Worm (Caenorhabditis elegans) whole organism, L1 larva: ENCODE results near the gene col-79.

Experiments
- C04F5.9 ChIP-seq: sonication (generic microtip); optimal IDR thresholded peaks from 2 replicates; lab custom pipeline; 2016; ENCODE audit warnings: missing genetic modification characterization, missing compliant biosample characterization
- F16B12.6 ChIP-seq: fragments of 150-350 bp; optimal IDR thresholded peaks from 2 replicates; lab custom pipeline; 2014; ENCODE audit warnings: missing biosample characterization, missing genetic modification characterization
- Y116A8C.19 ChIP-seq: sonication (generic microtip); optimal IDR thresholded peaks from 2 replicates; lab custom pipeline; 2016; ENCODE audit warnings: missing compliant biosample characterization, missing genetic modification characterization, borderline replicate concordance
- aha-1 ChIP-seq: fragments of 150-350 bp; optimal IDR thresholded peaks from 2 replicates; lab custom pipeline; 2014; ENCODE audit warnings: missing biosample characterization, missing genetic modification characterization
- aly-2 ChIP-seq: fragments of 150-350 bp; optimal IDR thresholded peaks from 2 replicates; lab custom pipeline; 2014; ENCODE audit warnings: missing biosample characterization, missing genetic modification characterization
- ama-1 ChIP-seq: fragments of 150-350 bp; optimal IDR thresholded peaks from 2 replicates; lab custom pipeline; 2014
- ceh-8 ChIP-seq: fragments of 200-800 bp; sonication (Bioruptor generic); optimal IDR thresholded peaks from 2 replicates; lab custom pipeline; 2018; ENCODE audit warnings: mild to moderate bottlenecking, missing genetic modification characterization, moderate library complexity, missing compliant biosample characterization
- ceh-88 ChIP-seq: fragments of 200-800 bp; sonication (Bioruptor generic); IDR thresholded peaks from 2 replicates; pipeline ENCODE4 v1.3.6; 2022; ENCODE audit warnings: missing genetic modification characterization, missing compliant biosample characterization
- ces-1 ChIP-seq: fragments of 150-350 bp; optimal IDR thresholded peaks from 2 replicates; lab custom pipeline; 2014; ENCODE audit warnings: missing biosample characterization, missing genetic modification reagents, missing genetic modification characterization
- dpl-1 ChIP-seq, 3 experiments: fragments of 150-350 bp in 2 of 3; sonication (generic microtip) in 1 of 3; optimal IDR thresholded peaks; 2 replicates each; lab custom pipeline; 2014 to 2017; ENCODE audit warnings: missing biosample characterization in 3 of 3, missing genetic modification characterization in 3 of 3, missing genetic modification reagents in 3 of 3
- dsc-1 ChIP-seq: sonication (generic microtip); optimal IDR thresholded peaks from 2 replicates; lab custom pipeline; 2016; ENCODE audit warnings: mild to moderate bottlenecking, missing genetic modification characterization, missing compliant biosample characterization
- efl-1 ChIP-seq, 4 experiments: fragments of 150-350 bp; optimal IDR thresholded peaks in 3 of 4; peaks in 1 of 4; 1 replicate in 1 of 4; 2 replicates in 3 of 4; lab custom pipeline; 2014; ENCODE audit warnings: missing biosample characterization in 2 of 4, missing genetic modification characterization in 2 of 4, missing genetic modification reagents in 2 of 4
- efl-3 ChIP-seq: fragments of 200-800 bp; sonication (Bioruptor generic); optimal IDR thresholded peaks from 2 replicates; lab custom pipeline; 2018; ENCODE audit warnings: mild to moderate bottlenecking, missing genetic modification characterization, missing compliant biosample characterization
- egl-27 ChIP-seq, 2 experiments: fragments of 150-350 bp in 1 of 2; sonication (generic microtip); optimal IDR thresholded peaks; 3 replicates each; lab custom pipeline; 2017 to 2018; ENCODE audit warnings: missing biosample characterization in 2 of 2, missing genetic modification characterization in 2 of 2, missing genetic modification reagents in 2 of 2
- elt-3 ChIP-seq, 6 experiments: fragments of 150-350 bp in 1 of 6; sonication (generic microtip); optimal IDR thresholded peaks; 2 replicates each; lab custom pipeline; 2017 to 2018; ENCODE audit warnings: missing biosample characterization in 6 of 6, missing genetic modification characterization in 6 of 6, inconsistent platforms in 1 of 6
- fkh-10 ChIP-seq: sonication (generic microtip); optimal IDR thresholded peaks from 2 replicates; lab custom pipeline; 2017; ENCODE audit warnings: missing biosample characterization, missing genetic modification reagents, missing genetic modification characterization
- fkh-4 ChIP-seq: sonication (generic microtip); optimal IDR thresholded peaks from 2 replicates; lab custom pipeline; 2016; ENCODE audit warnings: missing compliant biosample characterization, missing genetic modification characterization, borderline replicate concordance
- fkh-8 ChIP-seq: sonication (generic microtip); optimal IDR thresholded peaks from 2 replicates; lab custom pipeline; 2016; ENCODE audit warnings: mild to moderate bottlenecking, missing genetic modification characterization, missing compliant biosample characterization
- fos-1 ChIP-seq: fragments of 150-350 bp; optimal IDR thresholded peaks from 2 replicates; lab custom pipeline; 2014; ENCODE audit warnings: missing biosample characterization, missing genetic modification characterization
- hpl-2 ChIP-seq: fragments of 150-350 bp; optimal IDR thresholded peaks from 2 replicates; lab custom pipeline; 2014; ENCODE audit warnings: missing biosample characterization, missing genetic modification reagents, missing genetic modification characterization
- irx-1 ChIP-seq: sonication (generic microtip); optimal IDR thresholded peaks from 2 replicates; lab custom pipeline; 2016; ENCODE audit warnings: missing genetic modification characterization, missing compliant biosample characterization
- jun-1 ChIP-seq: fragments of 150-350 bp; optimal IDR thresholded peaks from 2 replicates; lab custom pipeline; 2014; ENCODE audit warnings: missing biosample characterization, missing genetic modification reagents, missing genetic modification characterization
- lin-13 ChIP-seq: fragments of 150-350 bp; optimal IDR thresholded peaks from 2 replicates; lab custom pipeline; 2014; ENCODE audit warnings: missing biosample characterization, missing genetic modification reagents, missing genetic modification characterization
- lin-35 ChIP-seq, 2 experiments: fragments of 150-350 bp; optimal IDR thresholded peaks; 2 replicates each; lab custom pipeline; 2014; ENCODE audit warnings: missing biosample characterization in 2 of 2, missing genetic modification characterization in 2 of 2, missing genetic modification reagents in 2 of 2
- lin-39 ChIP-seq: fragments of 150-350 bp; optimal IDR thresholded peaks from 2 replicates; lab custom pipeline; 2014; ENCODE audit warnings: missing biosample characterization, missing genetic modification reagents, missing genetic modification characterization
- lir-3 ChIP-seq: sonication (generic microtip); optimal IDR thresholded peaks from 2 replicates; lab custom pipeline; 2016; ENCODE audit warnings: mild to moderate bottlenecking, missing genetic modification characterization, moderate library complexity, missing compliant biosample characterization; ENCODE audit not compliant: poor library complexity
- lsy-2 ChIP-seq, 2 experiments: fragments of 150-350 bp; optimal IDR thresholded peaks; 2 replicates each; lab custom pipeline; 2014; ENCODE audit warnings: missing biosample characterization in 2 of 2, missing genetic modification characterization in 2 of 2
- mab-9 ChIP-seq: fragments of 200-800 bp; sonication (Bioruptor generic); IDR thresholded peaks from 2 replicates; pipeline ENCODE4 v1.3.6; 2022; ENCODE audit warnings: missing genetic modification reagents, missing genetic modification characterization, missing compliant biosample characterization
- mdl-1 ChIP-seq, 2 experiments: fragments of 150-350 bp; optimal IDR thresholded peaks; 2 replicates each; lab custom pipeline; 2014 to 2017; ENCODE audit warnings: missing biosample characterization in 2 of 2, missing genetic modification characterization in 2 of 2, inconsistent platforms in 1 of 2
- mef-2 ChIP-seq: fragments of 150-350 bp; optimal IDR thresholded peaks from 2 replicates; lab custom pipeline; 2014; ENCODE audit warnings: missing biosample characterization, missing genetic modification characterization
- mep-1 ChIP-seq: fragments of 150-350 bp; optimal IDR thresholded peaks from 2 replicates; lab custom pipeline; 2014; ENCODE audit warnings: missing biosample characterization, missing genetic modification characterization
- nhr-20 ChIP-seq: sonication (generic microtip); optimal IDR thresholded peaks from 2 replicates; lab custom pipeline; 2016; ENCODE audit warnings: mild to moderate bottlenecking, missing genetic modification characterization, missing compliant biosample characterization
- nhr-237 ChIP-seq: fragments of 150-350 bp; optimal IDR thresholded peaks from 2 replicates; lab custom pipeline; 2014; ENCODE audit warnings: missing biosample characterization, missing genetic modification characterization
- nhr-28 ChIP-seq: fragments of 150-350 bp; optimal IDR thresholded peaks from 2 replicates; lab custom pipeline; 2014; ENCODE audit warnings: missing biosample characterization, missing genetic modification characterization
- nhr-47 ChIP-seq: sonication (generic microtip); optimal IDR thresholded peaks from 2 replicates; lab custom pipeline; 2016; ENCODE audit warnings: mild to moderate bottlenecking, missing genetic modification characterization, moderate library complexity, missing compliant biosample characterization
- nhr-76 ChIP-seq: sonication (generic microtip); optimal IDR thresholded peaks from 2 replicates; lab custom pipeline; 2017; ENCODE audit warnings: missing biosample characterization, missing genetic modification characterization
- nhr-77 ChIP-seq: fragments of 150-350 bp; optimal IDR thresholded peaks from 2 replicates; lab custom pipeline; 2014; ENCODE audit warnings: missing biosample characterization, missing genetic modification characterization
- nhr-84 ChIP-seq: sonication (generic microtip); optimal IDR thresholded peaks from 2 replicates; lab custom pipeline; 2017; ENCODE audit warnings: missing biosample characterization, missing genetic modification characterization
- nhr-85 ChIP-seq: sonication (generic microtip); peaks from one replicate; lab custom pipeline; 2016; ENCODE audit warnings: missing genetic modification characterization, inconsistent platforms, missing compliant biosample characterization
- nhr-90 ChIP-seq: sonication (generic microtip); optimal IDR thresholded peaks from 2 replicates; lab custom pipeline; 2016; ENCODE audit warnings: mild to moderate bottlenecking, missing genetic modification characterization, missing compliant biosample characterization; ENCODE audit not compliant: poor library complexity
- pqm-1 ChIP-seq: sonication (generic microtip); optimal IDR thresholded peaks from 3 replicates; lab custom pipeline; 2017; ENCODE audit warnings: missing biosample characterization, missing genetic modification characterization
- rnt-1 ChIP-seq: sonication (generic microtip); optimal IDR thresholded peaks from 2 replicates; lab custom pipeline; 2016; ENCODE audit warnings: mild to moderate bottlenecking, missing genetic modification characterization, moderate library complexity, missing compliant biosample characterization
- snpc-4 ChIP-seq: fragments of 150-350 bp; optimal IDR thresholded peaks from 2 replicates; lab custom pipeline; 2014; ENCODE audit warnings: missing biosample characterization, missing genetic modification characterization
- snu-23 ChIP-seq: sonication (generic microtip); optimal IDR thresholded peaks from 2 replicates; lab custom pipeline; 2016; ENCODE audit warnings: missing genetic modification characterization, missing compliant biosample characterization
- sox-4 ChIP-seq: sonication (generic microtip); optimal IDR thresholded peaks from 2 replicates; lab custom pipeline; 2016; ENCODE audit warnings: missing genetic modification characterization, missing compliant biosample characterization
- sptf-1 ChIP-seq: fragments of 150-350 bp; optimal IDR thresholded peaks from 2 replicates; lab custom pipeline; 2014; ENCODE audit warnings: missing biosample characterization, missing genetic modification characterization
- sup-37 ChIP-seq: fragments of 200-800 bp; sonication (Bioruptor generic); optimal IDR thresholded peaks from 2 replicates; lab custom pipeline; 2018; ENCODE audit warnings: mild to moderate bottlenecking, missing genetic modification characterization, missing compliant biosample characterization
- swsn-7 ChIP-seq: sonication (generic microtip); optimal IDR thresholded peaks from 2 replicates; lab custom pipeline; 2016; ENCODE audit warnings: missing genetic modification characterization, missing compliant biosample characterization
- tbx-2 ChIP-seq: sonication (generic microtip); optimal IDR thresholded peaks from 2 replicates; lab custom pipeline; 2016; ENCODE audit warnings: missing genetic modification characterization, missing compliant biosample characterization
- unc-130 ChIP-seq: fragments of 150-350 bp; optimal IDR thresholded peaks from 2 replicates; lab custom pipeline; 2017; ENCODE audit warnings: missing biosample characterization, missing genetic modification characterization, inconsistent platforms
- vab-15 ChIP-seq: sonication (generic microtip); optimal IDR thresholded peaks from 2 replicates; lab custom pipeline; 2017; ENCODE audit warnings: missing genotype, mild to moderate bottlenecking, missing genetic modification characterization, missing compliant biosample characterization
- zag-1 ChIP-seq: fragments of 150-350 bp; optimal IDR thresholded peaks from 2 replicates; lab custom pipeline; 2014; ENCODE audit warnings: missing biosample characterization, missing genetic modification characterization
- zip-4 ChIP-seq: fragments of 200-800 bp; sonication (Bioruptor generic); optimal IDR thresholded peaks from 2 replicates; lab custom pipeline; 2018; ENCODE audit warnings: mild to moderate bottlenecking, missing genetic modification characterization, moderate library complexity, missing compliant biosample characterization

Gene col-79

ce11 chrII:10714262-10714933 is 11.0 kb downstream of the col-79 start, which contains the start of the genes dph-2 and C09G5.7:
TSS of gene dph-2 (minus strand) at chrII:10714297.
TSS of gene C09G5.7 (plus strand) at chrII:10714883.
- no peak for TF ChIP-seq nhr-20 (tag; lab: Kevin White, UChicago)
- no peak for TF ChIP-seq nhr-28 (tag; lab: Kevin White, UChicago)
- TF ChIP-seq sup-37 (GFP tag; lab: Kevin White, UChicago), result no peak
- TF ChIP-seq ceh-8 (GFP tag; lab: Kevin White, UChicago), result no peak
- peak; percentile 64 for TF ChIP-seq nhr-85 (tag; lab: Kevin White, UChicago)
- no peak for TF ChIP-seq lin-39 (tag; lab: Kevin White, UChicago)
- no peak for TF ChIP-seq fos-1 (tag; lab: Kevin White, UChicago)
- peak; percentile 51 for TF ChIP-seq tbx-2
- TF ChIP-seq dsc-1, result peak; percentile 7
- peak; percentile 74 to 90 for TF ChIP-seq efl-1 (optimal IDR thresholded peaks at IDR 0.05; lab: Kevin White, UChicago)
- peak; percentile 89 to 99 for TF ChIP-seq efl-1 (GFP tag; optimal IDR thresholded peaks at IDR 0.05 in 1 of 2; lab: Kevin White, UChicago)
- peak; percentile 87 to 93 for TF ChIP-seq lin-35 (GFP tag; optimal IDR thresholded peaks at IDR 0.05; lab: Kevin White, UChicago)
- TF ChIP-seq nhr-90 (tag; lab: Kevin White, UChicago), result peak; percentile 35
- peak; percentile 81 to 90 (median 87) for TF ChIP-seq dpl-1 (GFP tag; optimal IDR thresholded peaks at IDR 0.05; lab: Kevin White, UChicago)
- no peak for TF ChIP-seq snpc-4 (tag; lab: Kevin White, UChicago)
- no peak for TF ChIP-seq F16B12.6
- no peak for TF ChIP-seq pqm-1 (tag; lab: Kevin White, UChicago)
- no peak for TF ChIP-seq mdl-1 (tag; optimal IDR thresholded peaks at IDR 0.05; lab: Kevin White, UChicago)
- TF ChIP-seq aha-1, result no peak
- no peak for TF ChIP-seq nhr-76 (tag; lab: Kevin White, UChicago)
- TF ChIP-seq sptf-1 (tag; lab: Kevin White, UChicago), result no peak
- no peak for TF ChIP-seq aly-2 (tag; lab: Kevin White, UChicago)
- no peak for TF ChIP-seq ces-1 (GFP tag; lab: Kevin White, UChicago)
- TF ChIP-seq egl-27 (tag; optimal IDR thresholded peaks at IDR 0.05; lab: Kevin White, UChicago), result no peak
- TF ChIP-seq ama-1 (lab: Kevin White, UChicago), result no peak
- TF ChIP-seq nhr-77 (tag; lab: Kevin White, UChicago), result no peak
- peak; percentile 23 to 63 for TF ChIP-seq lsy-2 (tag; optimal IDR thresholded peaks at IDR 0.05; lab: Kevin White, UChicago)
- no peak for TF ChIP-seq swsn-7
- TF ChIP-seq zag-1, result no peak
- TF ChIP-seq ceh-88 (GFP tag; lab: Robert Waterston, UW), result no peak
- TF ChIP-seq lir-3 (tag; lab: Kevin White, UChicago), result peak; percentile 69
- TF ChIP-seq hpl-2 (GFP tag; lab: Kevin White, UChicago), result no peak
- no peak for TF ChIP-seq mef-2 (tag; lab: Kevin White, UChicago)
- TF ChIP-seq fkh-8, result no peak
- no peak for TF ChIP-seq C04F5.9 (tag; lab: Kevin White, UChicago)
- no peak for TF ChIP-seq Y116A8C.19 (tag; lab: Kevin White, UChicago)
- peak; percentile 82 for TF ChIP-seq rnt-1
- no peak for TF ChIP-seq elt-3 (tag; optimal IDR thresholded peaks at IDR 0.05; lab: Kevin White, UChicago)
- TF ChIP-seq lin-13 (GFP tag; lab: Kevin White, UChicago), result no peak
- peak; percentile 30 for TF ChIP-seq sox-4
- no peak for TF ChIP-seq snu-23 (GFP tag; lab: Kevin White, UChicago)
- TF ChIP-seq efl-3, result no peak
- no peak for TF ChIP-seq nhr-237 (tag; lab: Kevin White, UChicago)
- no peak for TF ChIP-seq mab-9
- TF ChIP-seq unc-130 (tag; lab: Kevin White, UChicago), result no peak
- TF ChIP-seq fkh-4 (tag; lab: Kevin White, UChicago), result peak; percentile 10
- no peak for TF ChIP-seq jun-1 (tag; lab: Kevin White, UChicago)
- no peak for TF ChIP-seq vab-15 (tag; lab: Kevin White, UChicago)
- TF ChIP-seq irx-1, result peak; percentile 65
- no peak for TF ChIP-seq zip-4 (GFP tag; lab: Kevin White, UChicago)
- no peak for TF ChIP-seq nhr-47 (tag; lab: Kevin White, UChicago)
- TF ChIP-seq fkh-10 (GFP tag; lab: Kevin White, UChicago), result no peak
- peak; percentile 24 for TF ChIP-seq mep-1
- no peak for TF ChIP-seq nhr-84
